Fruit fly (Drosophila melanogaster) whole organism, embryonic: ENCODE results near the gene Tcs6.

Experiments used
- B-H1 ChIP-seq: fragments of 200-800 bp; sonication (Bioruptor generic); IDR thresholded peaks from 3 replicates; pipeline ENCODE4 v1.3.6; 2022; ENCODE audit warnings: missing biosample characterization, missing genetic modification characterization
- CG11398 ChIP-seq: fragments of 200-800 bp; sonication (Bioruptor generic); optimal IDR thresholded peaks from 2 replicates; lab custom pipeline; 2016; ENCODE audit warnings: missing biosample characterization, missing genetic modification characterization
- CG12299 ChIP-seq: fragments of 200-800 bp; sonication (Bioruptor generic); optimal IDR thresholded peaks from 2 replicates; lab custom pipeline; 2018; ENCODE audit warnings: missing biosample characterization, mild to moderate bottlenecking, missing genetic modification characterization
- CG12942 ChIP-seq: fragments of 200-800 bp; sonication (Bioruptor generic); optimal IDR thresholded peaks from 3 replicates; lab custom pipeline; 2016; ENCODE audit warnings: missing biosample characterization, missing genetic modification characterization
- CG13775 ChIP-seq: fragments of 200-800 bp; sonication (Bioruptor generic); optimal IDR thresholded peaks from 3 replicates; lab custom pipeline; 2017; ENCODE audit warnings: missing biosample characterization, mild to moderate bottlenecking, missing genetic modification characterization
- CG13894 ChIP-seq: fragments of 200-800 bp; sonication (Bioruptor generic); optimal IDR thresholded peaks from 3 replicates; lab custom pipeline; 2018; ENCODE audit warnings: missing biosample characterization, mild to moderate bottlenecking, missing genetic modification characterization, moderate library complexity
- CG15073 ChIP-seq: fragments of 200-800 bp; sonication (Bioruptor generic); optimal IDR thresholded peaks from 2 replicates; lab custom pipeline; 2016; ENCODE audit warnings: missing biosample characterization, missing genetic modification characterization
- CG17186 ChIP-seq: fragments of 200-800 bp; sonication (Bioruptor generic); optimal IDR thresholded peaks from 3 replicates; lab custom pipeline; 2017; ENCODE audit warnings: missing biosample characterization, missing genetic modification reagents, missing genetic modification characterization
- CG18011 ChIP-seq: fragments of 200-800 bp; sonication (Bioruptor generic); optimal IDR thresholded peaks from 2 replicates; lab custom pipeline; 2017; ENCODE audit warnings: missing biosample characterization, missing genetic modification characterization, mild to moderate bottlenecking, moderate library complexity, missing genotype
- CG2202 ChIP-seq: fragments of 200-800 bp; sonication (Bioruptor generic); optimal IDR thresholded peaks from 2 replicates; lab custom pipeline; 2018; ENCODE audit warnings: missing biosample characterization, mild to moderate bottlenecking, missing genetic modification characterization
- CG30020 ChIP-seq: fragments of 200-800 bp; optimal IDR thresholded peaks from 2 replicates; lab custom pipeline; 2019; ENCODE audit warnings: missing biosample characterization, mild to moderate bottlenecking, missing genetic modification characterization, moderate library complexity
- CG31365 ChIP-seq: fragments of 200-800 bp; sonication (Bioruptor generic); optimal IDR thresholded peaks from 2 replicates; lab custom pipeline; 2018; ENCODE audit warnings: missing biosample characterization, mild to moderate bottlenecking, missing genetic modification characterization
- CG34224 ChIP-seq: fragments of 200-800 bp; sonication (Bioruptor generic); IDR thresholded peaks from 3 replicates; pipeline ENCODE4 v1.3.6; 2022; ENCODE audit warnings: missing biosample characterization, missing genetic modification characterization; ENCODE audit not compliant: partially characterized antibody
- CG34422 ChIP-seq: fragments of 200-800 bp; sonication (Bioruptor generic); IDR thresholded peaks from 3 replicates; pipeline ENCODE4 v1.3.6; 2022; ENCODE audit warnings: missing biosample characterization, missing genetic modification characterization
- CG4730 ChIP-seq: fragments of 200-800 bp; sonication (Bioruptor generic); IDR thresholded peaks from 2 replicates; pipeline ENCODE4 v1.3.6; 2022; ENCODE audit warnings: missing biosample characterization, missing genetic modification characterization
- CG6654 ChIP-seq: fragments of 200-800 bp; sonication (Bioruptor generic); optimal IDR thresholded peaks from 2 replicates; lab custom pipeline; 2017; ENCODE audit warnings: missing biosample characterization, mild to moderate bottlenecking, missing genetic modification characterization
- CG7271 ChIP-seq: fragments of 200-800 bp; sonication (Bioruptor generic); optimal IDR thresholded peaks from 2 replicates; lab custom pipeline; 2018; ENCODE audit warnings: missing biosample characterization, mild to moderate bottlenecking, missing genetic modification characterization, moderate library complexity
- CG7372 ChIP-seq: fragments of 200-800 bp; sonication (Bioruptor generic); IDR thresholded peaks from 2 replicates; pipeline ENCODE4 v1.3.6; 2022; ENCODE audit warnings: missing biosample characterization, missing genetic modification characterization
- CG8359 ChIP-seq: fragments of 200-800 bp; sonication (Bioruptor generic); optimal IDR thresholded peaks from 2 replicates; lab custom pipeline; 2017; ENCODE audit warnings: missing biosample characterization, mild to moderate bottlenecking, missing genetic modification characterization, borderline replicate concordance
- CoRest ChIP-seq: fragments of 200-800 bp; sonication (Bioruptor generic); optimal IDR thresholded peaks from 3 replicates; lab custom pipeline; 2018; ENCODE audit warnings: missing biosample characterization, mild to moderate bottlenecking, missing genetic modification characterization, moderate library complexity
- D ChIP-seq, 2 experiments: fragments of 200-800 bp in 1 of 2; fragments of >200 bp in 1 of 2; sonication (Bioruptor generic) in 1 of 2; optimal IDR thresholded peaks; 2 replicates in 1 of 2; 3 replicates in 1 of 2; lab custom pipeline; 2017; ENCODE audit warnings: mild to moderate bottlenecking in 1 of 2, missing biosample characterization in 1 of 2, missing genetic modification characterization in 1 of 2, missing genetic modification reagents in 1 of 2
- Dp ChIP-seq: fragments of 200-800 bp; sonication (Bioruptor generic); optimal IDR thresholded peaks from 2 replicates; lab custom pipeline; 2018; ENCODE audit warnings: missing biosample characterization, mild to moderate bottlenecking, missing genetic modification characterization, moderate library complexity
- Fer1 ChIP-seq: fragments of 200-800 bp; sonication (Bioruptor generic); optimal IDR thresholded peaks from 2 replicates; lab custom pipeline; 2017; ENCODE audit warnings: missing biosample characterization, mild to moderate bottlenecking, missing genetic modification characterization
- Hmx ChIP-seq: fragments of 200-800 bp; sonication (Bioruptor generic); optimal IDR thresholded peaks from 2 replicates; lab custom pipeline; 2016; ENCODE audit warnings: missing biosample characterization, missing genetic modification characterization
- Mad ChIP-seq: fragments of 200-800 bp; sonication (Bioruptor generic); optimal IDR thresholded peaks from 2 replicates; lab custom pipeline; 2016; ENCODE audit warnings: missing biosample characterization, missing genetic modification characterization
- Max ChIP-seq: fragments of 200-800 bp; sonication (Bioruptor generic); optimal IDR thresholded peaks from 2 replicates; lab custom pipeline; 2016; ENCODE audit warnings: missing biosample characterization, mild to moderate bottlenecking, missing genetic modification characterization
- Mes4 ChIP-seq: fragments of 200-800 bp; sonication (Bioruptor generic); optimal IDR thresholded peaks from 2 replicates; lab custom pipeline; 2016; ENCODE audit warnings: missing biosample characterization, missing genetic modification characterization
- Nf-YA ChIP-seq: fragments of 200-800 bp; sonication (Bioruptor generic); IDR thresholded peaks from 2 replicates; pipeline ENCODE4 v1.3.6; 2022; ENCODE audit warnings: missing biosample characterization, missing genetic modification characterization
- Rx ChIP-seq: fragments of 200-800 bp; sonication (Bioruptor generic); IDR thresholded peaks from 2 replicates; pipeline ENCODE4 v1.3.6; 2022; ENCODE audit warnings: missing biosample characterization, missing genetic modification characterization
- Scr ChIP-seq: fragments of 200-800 bp; sonication (Bioruptor generic); IDR thresholded peaks from 2 replicates; pipeline ENCODE4 v1.3.6; 2022; ENCODE audit warnings: missing biosample characterization, missing genetic modification characterization; ENCODE audit not compliant: partially characterized antibody
- Side ChIP-seq: fragments of 200-800 bp; sonication (Bioruptor generic); optimal IDR thresholded peaks from 2 replicates; lab custom pipeline; 2016; ENCODE audit warnings: missing biosample characterization, missing genetic modification characterization
- Sry-β ChIP-seq: fragments of 200-800 bp; sonication (Bioruptor generic); optimal IDR thresholded peaks from 2 replicates; lab custom pipeline; 2018; ENCODE audit warnings: missing biosample characterization, mild to moderate bottlenecking, missing genetic modification characterization, moderate library complexity
- Taf1 ChIP-seq: fragments of 200-800 bp; sonication (Bioruptor generic); IDR thresholded peaks from 2 replicates; pipeline ENCODE4 v1.3.6; 2022; ENCODE audit warnings: missing biosample characterization, missing genetic modification characterization
- ci ChIP-seq: fragments of 200-800 bp; sonication (Bioruptor generic); IDR thresholded peaks from 3 replicates; pipeline ENCODE4 v1.3.6; 2022; ENCODE audit warnings: missing biosample characterization, missing genetic modification characterization
- crc ChIP-seq: fragments of 200-800 bp; sonication (Bioruptor generic); optimal IDR thresholded peaks from 2 replicates; lab custom pipeline; 2016; ENCODE audit warnings: missing biosample characterization, missing genetic modification characterization
- dm ChIP-seq: fragments of 200-800 bp; sonication (Bioruptor generic); optimal IDR thresholded peaks from 3 replicates; lab custom pipeline; 2016; ENCODE audit warnings: missing biosample characterization, missing genetic modification characterization
- gcm2 ChIP-seq: fragments of 200-800 bp; sonication (Bioruptor generic); optimal IDR thresholded peaks from 2 replicates; lab custom pipeline; 2016; ENCODE audit warnings: missing biosample characterization, missing genetic modification characterization
- lov ChIP-seq, 2 experiments: fragments of 200-800 bp in 1 of 2; fragments of >200 bp in 1 of 2; sonication (Bioruptor generic) in 1 of 2; IDR thresholded peaks in 1 of 2; optimal IDR thresholded peaks in 1 of 2; 2 replicates in 1 of 2; 3 replicates in 1 of 2; pipeline versions ENCODE4 v1.3.6 to Lab custom; 2017 to 2022; ENCODE audit warnings: missing biosample characterization in 1 of 2, missing genetic modification characterization in 1 of 2
- otp ChIP-seq: fragments of 200-800 bp; sonication (Bioruptor generic); IDR thresholded peaks from 3 replicates; pipeline ENCODE4, ENCODE4 v1.3.6; 2022; ENCODE audit warnings: missing biosample characterization, missing genetic modification characterization
- pnt ChIP-seq: fragments of 200-800 bp; sonication (Bioruptor generic); optimal IDR thresholded peaks from 3 replicates; lab custom pipeline; 2016; ENCODE audit warnings: missing biosample characterization, missing genetic modification characterization
- prd ChIP-seq, 3 experiments: fragments of >200 bp in 2 of 3; fragments of 200-800 bp in 1 of 3; sonication (Bioruptor generic) in 1 of 3; optimal IDR thresholded peaks in 2 of 3; IDR thresholded peaks in 1 of 3; 2 replicates in 2 of 3; 3 replicates in 1 of 3; pipeline versions ENCODE4 v1.3.6 to Lab custom; 2017 to 2022; ENCODE audit warnings: missing biosample characterization in 1 of 3, missing genetic modification characterization in 1 of 3
- pros ChIP-seq: fragments of 200-800 bp; sonication (Bioruptor generic); optimal IDR thresholded peaks from 3 replicates; lab custom pipeline; 2019; ENCODE audit warnings: missing biosample characterization, mild to moderate bottlenecking, missing genetic modification characterization, moderate library complexity
- pum ChIP-seq: fragments of 200-800 bp; sonication (Bioruptor generic); optimal IDR thresholded peaks from 2 replicates; lab custom pipeline; 2016; ENCODE audit warnings: missing biosample characterization, missing genetic modification characterization
- slbo ChIP-seq: fragments of 200-800 bp; sonication (Bioruptor generic); IDR thresholded peaks from 2 replicates; pipeline ENCODE4 v1.3.6; 2022; ENCODE audit warnings: missing biosample characterization, missing genetic modification characterization
- sna ChIP-seq: fragments of 200-800 bp; sonication (Bioruptor generic); IDR thresholded peaks from 2 replicates; pipeline ENCODE4 v1.3.6; 2022; ENCODE audit warnings: missing biosample characterization, missing genetic modification characterization; ENCODE audit not compliant: partially characterized antibody
- vvl ChIP-seq: fragments of 200-800 bp; sonication (Bioruptor generic); IDR thresholded peaks from 2 replicates; pipeline ENCODE4 v1.3.6; 2022; ENCODE audit warnings: missing biosample characterization, missing genetic modification characterization

Gene Tcs6

DNA sequence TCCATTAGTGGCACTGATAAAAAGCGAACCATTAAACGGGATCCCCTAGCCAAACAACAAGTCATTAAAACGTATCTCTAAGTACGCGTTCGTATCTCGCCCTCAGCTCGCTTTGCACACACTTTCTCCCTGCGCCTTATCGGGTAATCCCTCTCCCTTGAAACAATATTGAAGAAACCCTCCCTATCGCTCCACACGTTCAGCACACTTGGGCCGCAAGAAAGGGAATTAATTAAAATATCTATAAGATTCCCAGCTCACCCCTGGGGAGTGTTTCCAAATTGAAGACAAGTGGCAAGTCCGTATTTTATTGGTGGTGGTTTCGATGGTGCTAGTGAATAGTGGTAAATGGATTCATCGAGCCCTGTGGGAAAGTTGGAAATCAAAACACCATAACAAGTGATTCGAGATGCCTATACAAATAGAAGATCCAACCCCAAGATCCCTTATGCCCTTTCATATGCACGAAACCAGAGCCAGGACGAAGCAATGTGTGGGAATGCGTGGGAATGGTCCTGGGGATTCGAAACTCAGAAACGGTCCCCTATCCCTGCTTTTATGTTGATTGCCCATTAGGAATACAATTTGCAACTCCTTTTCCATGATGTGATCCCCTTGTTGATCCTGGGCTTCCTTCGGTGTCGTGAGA lies 48.1 kb downstream of the Tcs6 start (continued):
- no peak for TF ChIP-seq Mes4 (GFP tag; lab: Kevin White, UChicago)
- no peak for TF ChIP-seq CG12942 (GFP tag; lab: Kevin White, UChicago)
- no peak for TF ChIP-seq CG2202
- TF ChIP-seq B-H1: no peak
- no peak for TF ChIP-seq CG7271
- no peak for TF ChIP-seq CG11398 (GFP tag; lab: Kevin White, UChicago)
- TF ChIP-seq vvl (GFP tag; lab: Robert Waterston, UW): peak; percentile 24; the same call in 1 of the 2 replicates
- no peak for TF ChIP-seq sna (GFP tag; lab: Robert Waterston, UW)
- TF ChIP-seq D (optimal IDR thresholded peaks at IDR 0.05; lab: Kevin White, UChicago): peak; percentile 8
- no peak for TF ChIP-seq D (GFP tag; optimal IDR thresholded peaks at IDR 0.05; lab: Kevin White, UChicago)
- no peak for TF ChIP-seq Nf-YA (GFP tag; lab: Robert Waterston, UW)
- TF ChIP-seq Max: no peak
- TF ChIP-seq, all 482 proteins: peak for 11

DNA sequence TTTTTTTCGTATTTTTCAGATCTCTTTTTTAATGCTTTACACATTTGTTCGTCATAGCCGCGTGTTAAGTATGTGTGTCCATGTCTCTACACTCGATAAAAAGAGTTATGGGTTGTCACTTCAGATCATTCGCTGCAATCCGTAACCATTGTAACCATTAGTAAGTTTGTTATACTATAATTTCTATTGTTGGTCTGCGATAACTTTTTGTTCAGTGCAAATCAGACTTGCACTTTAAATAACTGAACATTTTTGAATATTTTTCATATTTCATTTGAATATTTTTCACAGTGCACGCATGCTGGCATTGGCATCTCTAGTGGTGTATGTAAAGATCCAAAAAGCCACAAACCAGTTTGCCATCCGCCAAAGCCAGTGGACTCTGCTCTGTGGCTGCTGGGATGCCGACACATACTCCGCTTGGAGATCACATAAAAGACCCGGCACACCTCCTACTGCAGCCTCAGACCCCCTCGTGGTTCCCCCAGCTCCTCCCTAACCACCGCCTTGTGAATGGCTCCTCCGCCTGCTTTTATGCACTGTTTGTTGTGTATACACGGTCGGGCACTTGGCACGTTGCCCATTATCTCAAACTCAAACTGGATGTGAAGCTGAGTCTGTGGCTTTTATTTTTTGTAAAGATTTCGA lies 49.0 kb downstream of the Tcs6 start:
- peak; percentile 60 for TF ChIP-seq CG30020 (tag; lab: Kevin White, UChicago)
- peak; percentile 74 for TF ChIP-seq dm
- TF ChIP-seq ci (GFP tag; lab: Robert Waterston, UW): peak; percentile 92
- peak; percentile 79 for TF ChIP-seq pnt (GFP tag; lab: Kevin White, UChicago)
- TF ChIP-seq CG6654: peak; percentile 72
- no peak for TF ChIP-seq Scr (GFP tag; lab: Robert Waterston, UW)
- TF ChIP-seq CG12299 (tag; lab: Kevin White, UChicago): peak; percentile 74
- peak; percentile 26 for TF ChIP-seq CG31365 (tag; lab: Kevin White, UChicago)
- no peak for TF ChIP-seq pros
- peak; percentile 80 for TF ChIP-seq CG34422 (GFP tag; lab: Robert Waterston, UW)
- TF ChIP-seq CG7372 (GFP tag; lab: Robert Waterston, UW): peak; percentile 82
- peak; percentile 84 for TF ChIP-seq pum (GFP tag; lab: Kevin White, UChicago)
- peak; percentile 91 for TF ChIP-seq CoRest (tag; lab: Kevin White, UChicago)
- no peak for TF ChIP-seq CG34224
- peak; percentile 63 for TF ChIP-seq CG15073
- peak; percentile 78 for TF ChIP-seq slbo (GFP tag; lab: Robert Waterston, UW)
- TF ChIP-seq CG13775 (GFP tag; lab: Kevin White, UChicago): peak; percentile 80
- peak; percentile 71 for TF ChIP-seq CG8359 (GFP tag; lab: Kevin White, UChicago)
- TF ChIP-seq Fer1: peak; percentile 88
- TF ChIP-seq Sry-β (GFP tag; lab: Kevin White, UChicago): peak; percentile 81
- TF ChIP-seq Rx (GFP tag; lab: Robert Waterston, UW): peak; percentile 73
- TF ChIP-seq Mad (GFP tag; lab: Kevin White, UChicago): peak; percentile 87
- peak; percentile 55 for TF ChIP-seq CG18011 (GFP tag; lab: Kevin White, UChicago)
- TF ChIP-seq otp (GFP tag; lab: Robert Waterston, UW): peak; percentile 48; the same call in 1 of the 3 replicates
- peak; percentile 60 for TF ChIP-seq Hmx (GFP tag; lab: Kevin White, UChicago)
- TF ChIP-seq CG17186: peak; percentile 42
- TF ChIP-seq Side (GFP tag; lab: Kevin White, UChicago): peak; percentile 83
- no peak for TF ChIP-seq Dp (GFP tag; lab: Kevin White, UChicago)
- TF ChIP-seq lov (optimal IDR thresholded peaks at IDR 0.05; lab: Kevin White, UChicago): no peak
- peak; percentile 69; the same call in 1 of the 3 replicates for TF ChIP-seq lov (GFP tag; IDR thresholded peaks at IDR 0.05; lab: Robert Waterston, UW)
- no peak for TF ChIP-seq CG13894
- peak; percentile 67 for TF ChIP-seq gcm2
- peak; percentile 84 for TF ChIP-seq CG4730
- TF ChIP-seq Taf1 (GFP tag; lab: Robert Waterston, UW): peak; percentile 80
- peak; percentile 82 for TF ChIP-seq crc (GFP tag; lab: Kevin White, UChicago)
- no peak for TF ChIP-seq prd (optimal IDR thresholded peaks at IDR 0.05; lab: Kevin White, UChicago)
- TF ChIP-seq prd (GFP tag; IDR thresholded peaks at IDR 0.05; lab: Robert Waterston, UW): peak; percentile 87
